Worm (Caenorhabditis elegans): ENCODE results near the gene bcl-7.

bcl-7 gene

DNA sequence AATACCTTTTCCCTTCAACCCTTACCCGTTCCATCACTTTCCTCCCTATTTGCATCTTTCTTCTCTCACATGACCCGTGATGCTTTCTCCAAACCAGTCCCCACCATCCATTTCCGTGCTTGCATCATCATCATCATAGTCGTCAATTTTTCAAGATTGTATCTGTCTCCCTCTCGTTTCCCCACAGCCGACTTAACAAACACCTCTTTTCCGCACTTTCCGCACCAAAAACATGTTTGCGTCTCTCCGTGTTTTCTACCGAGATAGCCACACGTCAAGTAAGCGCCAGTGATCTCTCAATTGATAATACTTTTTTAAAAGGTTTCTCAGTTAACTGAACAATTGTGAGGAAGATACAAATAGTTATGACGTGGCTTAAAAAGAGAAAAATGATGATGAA, 12.1 kb downstream of the bcl-7 start (continued):
- peak; percentile 66 for TF ChIP-seq rbr-2 (tag; optimal IDR thresholded peaks at IDR 0.05)
- peak in 1 of 2 experiments; percentile 99 for TF ChIP-seq unc-62 (GFP tag; optimal IDR thresholded peaks at IDR 0.05 in 1 of 2)
- TF ChIP-seq unc-62 (tag; optimal IDR thresholded peaks at IDR 0.05): no peak
- peak; percentile 67; the same call in 1 of the 2 replicates for TF ChIP-seq T26A8.4 (GFP tag; IDR thresholded peaks at IDR 0.05)
- no peak for TF ChIP-seq gei-8 (GFP tag; optimal IDR thresholded peaks at IDR 0.05)
- no peak for TF ChIP-seq aly-2 (tag; optimal IDR thresholded peaks at IDR 0.05)
- peak; percentile 86 for TF ChIP-seq ztf-7 (tag; optimal IDR thresholded peaks at IDR 0.05)
- TF ChIP-seq madf-5 (GFP tag; IDR thresholded peaks at IDR 0.05): no peak
- TF ChIP-seq dpl-1 (GFP tag; optimal IDR thresholded peaks at IDR 0.05): peak; percentile 31
- peak; percentile 9; the same call in 1 of the 2 replicates for TF ChIP-seq arid-1 (GFP tag; conservative IDR thresholded peaks at IDR 0.05)
- TF ChIP-seq saeg-2 (GFP tag; IDR thresholded peaks at IDR 0.05): 0 out of 2 replicates have a peak, but pooled peaks have one; percentile 54
- TF ChIP-seq mxl-3 (GFP tag; optimal IDR thresholded peaks at IDR 0.05): peak; percentile 83
- no peak for TF ChIP-seq daf-12 (tag; optimal IDR thresholded peaks at IDR 0.05)

- TF ChIP-seq F10B5.3 (tag; optimal IDR thresholded peaks at IDR 0.05): no peak
- TF ChIP-seq lin-15B (tag; optimal IDR thresholded peaks at IDR 0.05): no peak
- no peak for TF ChIP-seq nhr-6 (tag; optimal IDR thresholded peaks at IDR 0.05)
- TF ChIP-seq mdt-29 (GFP tag; IDR thresholded peaks at IDR 0.05): no peak
- no peak for TF ChIP-seq nhr-111 (GFP tag; optimal IDR thresholded peaks at IDR 0.05)
- no peak for TF ChIP-seq ztf-7 (tag; optimal IDR thresholded peaks at IDR 0.05)
- TF ChIP-seq unc-39 (tag; optimal IDR thresholded peaks at IDR 0.05): no peak
- peak; percentile 57; the same call in 1 of the 2 replicates for TF ChIP-seq Y48G9A.11 (GFP tag; IDR thresholded peaks at IDR 0.05)
- no peak for TF ChIP-seq madf-5 (GFP tag; IDR thresholded peaks at IDR 0.05)
- TF ChIP-seq lir-3 (tag; optimal IDR thresholded peaks at IDR 0.05): no peak
- no peak for TF ChIP-seq aly-2 (tag; optimal IDR thresholded peaks at IDR 0.05)
- no peak for TF ChIP-seq zip-11 (GFP tag; IDR thresholded peaks at IDR 0.05)
- no peak for TF ChIP-seq ceh-32 (tag; optimal IDR thresholded peaks at IDR 0.05; ENCODE audit: poor library complexity)
- no peak for TF ChIP-seq pha-4 (GFP tag; IDR thresholded peaks at IDR 0.05)
- no peak for TF ChIP-seq pha-4 (tag; optimal IDR thresholded peaks at IDR 0.05)
- no peak for TF ChIP-seq dmd-9 (GFP tag; IDR thresholded peaks at IDR 0.05)
- TF ChIP-seq zag-1 (tag; optimal IDR thresholded peaks at IDR 0.05): no peak
- TF ChIP-seq ctbp-1 (GFP tag; IDR thresholded peaks at IDR 0.05): no peak
- TF ChIP-seq fos-1 (tag; optimal IDR thresholded peaks at IDR 0.05): no peak
- 0 out of 2 replicates have a peak, but pooled peaks have one; percentile 33 for TF ChIP-seq dmd-6 (GFP tag; IDR thresholded peaks at IDR 0.05)
- TF ChIP-seq ztf-11 (tag; optimal IDR thresholded peaks at IDR 0.05): no peak
- TF ChIP-seq hlh-11 (tag; optimal IDR thresholded peaks at IDR 0.05): peak; percentile 24
- TF ChIP-seq fkh-10 (GFP tag; optimal IDR thresholded peaks at IDR 0.05): no peak
- TF ChIP-seq nhr-76 (tag; optimal IDR thresholded peaks at IDR 0.05): no peak
- TF ChIP-seq lin-38 (GFP tag; IDR thresholded peaks at IDR 0.05): peak; percentile 43; the same call in 1 of the 2 replicates
- TF ChIP-seq duxl-1 (tag; optimal IDR thresholded peaks at IDR 0.05; ENCODE audit: poor library complexity): no peak
- TF ChIP-seq tag-97 (GFP tag; IDR thresholded peaks at IDR 0.05): no peak
- TF ChIP-seq Y75B8A.6 (GFP tag; IDR thresholded peaks at IDR 0.05): no peak
- TF ChIP-seq daf-8 (GFP tag; IDR thresholded peaks at IDR 0.05): no peak
- no peak for TF ChIP-seq lim-7 (GFP tag; IDR thresholded peaks at IDR 0.05)
- peak; percentile 58 for TF ChIP-seq ceh-20 (GFP tag; IDR thresholded peaks at IDR 0.05)
- no peak for TF ChIP-seq vab-7 (GFP tag; IDR thresholded peaks at IDR 0.05)
- TF ChIP-seq F49E8.2 (tag; optimal IDR thresholded peaks at IDR 0.05; ENCODE audit: borderline replicate concordance): no peak
- TF ChIP-seq lin-1 (GFP tag; IDR thresholded peaks at IDR 0.05): no peak
- TF ChIP-seq mes-2 (tag; optimal IDR thresholded peaks at IDR 0.05; ENCODE audit: poor library complexity, severe bottlenecking): peak; percentile 27
- no peak for TF ChIP-seq nhr-11 (tag; optimal IDR thresholded peaks at IDR 0.05)
- no peak for TF ChIP-seq snpc-1.2 (GFP tag; IDR thresholded peaks at IDR 0.05)
- no peak for TF ChIP-seq gei-8 (GFP tag; optimal IDR thresholded peaks at IDR 0.05)
- peak; percentile 23 for TF ChIP-seq pqm-1 (tag; optimal IDR thresholded peaks at IDR 0.05)
- no peak for TF ChIP-seq ces-1 (GFP tag; optimal IDR thresholded peaks at IDR 0.05)
Observed at ce11 chrIII:5938790-5939452, 13.0 kb downstream of the bcl-7 start.

Data from whole organism, L4 larva.